Fruit fly (Drosophila melanogaster) whole organism, pupa: ENCODE data around the gene Cdk8.

Experiments
- CG12605 ChIP-seq: fragments of 200-800 bp; sonication (Bioruptor generic); IDR thresholded peaks from 2 replicates; pipeline ENCODE4 v1.3.6; 2022; ENCODE audit warnings: missing biosample characterization, missing genetic modification characterization
- CG14655 ChIP-seq: fragments of 200-800 bp; sonication (Bioruptor generic); optimal IDR thresholded peaks from 3 replicates; lab custom pipeline; 2017; ENCODE audit warnings: mild to moderate bottlenecking, missing biosample characterization, missing genetic modification reagents, missing genetic modification characterization
- CG17806 ChIP-seq: fragments of 200-800 bp; sonication (Bioruptor generic); optimal IDR thresholded peaks from 2 replicates; lab custom pipeline; 2018; ENCODE audit warnings: missing biosample characterization, mild to moderate bottlenecking, missing genetic modification characterization, moderate library complexity
- CG4496 ChIP-seq: fragments of 200-800 bp; sonication (Bioruptor generic); IDR thresholded peaks from 3 replicates; pipeline ENCODE4 v1.3.6; 2022; ENCODE audit warnings: missing biosample characterization, missing genetic modification characterization
- CG8301 ChIP-seq: fragments of 200-800 bp; sonication (Bioruptor generic); optimal IDR thresholded peaks from 2 replicates; lab custom pipeline; 2018; ENCODE audit warnings: missing biosample characterization, mild to moderate bottlenecking, missing genetic modification characterization
- Ets98B ChIP-seq: fragments of 200-800 bp; sonication (Bioruptor generic); IDR thresholded peaks from 2 replicates; pipeline ENCODE4 v1.3.6; 2022; ENCODE audit warnings: missing biosample characterization, missing genetic modification characterization
- Pif1B ChIP-seq: fragments of 200-800 bp; sonication (Bioruptor generic); optimal IDR thresholded peaks from 3 replicates; lab custom pipeline; 2016; ENCODE audit warnings: missing biosample characterization, missing genetic modification characterization
- fd96Ca ChIP-seq: fragments of 200-800 bp; sonication (Bioruptor generic); IDR thresholded peaks from 3 replicates; pipeline ENCODE4 v1.3.6; 2022; ENCODE audit warnings: missing biosample characterization, missing genetic modification characterization

DNA sequence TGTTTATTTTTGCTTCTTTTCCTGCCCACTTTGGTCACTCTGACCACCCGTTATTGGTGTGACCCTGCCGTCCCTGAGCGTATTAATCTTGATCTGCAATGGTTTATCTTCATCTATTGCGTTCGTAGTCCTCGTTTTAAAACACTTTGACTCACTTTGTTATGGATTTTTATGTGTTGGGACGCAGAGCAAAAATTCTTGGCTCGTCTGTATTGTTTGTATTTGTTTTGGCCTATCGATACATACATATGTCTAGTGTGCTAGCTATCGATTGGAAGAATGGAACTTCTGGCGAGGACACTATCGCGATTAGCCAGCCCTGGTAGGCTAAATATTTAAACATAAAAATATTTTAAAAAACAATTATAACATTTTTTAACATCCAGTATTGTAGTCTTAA lies 21.2 kb upstream of the Cdk8 start, which contains the start of gene CG10809:
- no peak for TF ChIP-seq CG4496 (GFP tag; lab: Robert Waterston, UW)
- TF ChIP-seq CG14655 (GFP tag; lab: Kevin White, UChicago): no peak
- TF ChIP-seq CG8301: no peak
- no peak for TF ChIP-seq Ets98B (GFP tag; lab: Robert Waterston, UW)
- TF ChIP-seq CG17806 (tag; lab: Kevin White, UChicago): no peak
- no peak for TF ChIP-seq CG12605 (GFP tag; lab: Robert Waterston, UW)
- TF ChIP-seq fd96Ca (GFP tag; lab: Robert Waterston, UW): no peak; the same call in 2 of the 3 replicates
- TF ChIP-seq Pif1B (GFP tag; lab: Kevin White, UChicago): no peak
